Worm (Caenorhabditis elegans): ENCODE data around the gene F32A5.8.

- TF ChIP-seq lin-39 (tag; optimal IDR thresholded peaks at IDR 0.05) (no peak), ceh-82 (tag; optimal IDR thresholded peaks at IDR 0.05) (no peak), nhr-19 (GFP tag; conservative IDR thresholded peaks at IDR 0.05) (no peak), lin-15B (tag; optimal IDR thresholded peaks at IDR 0.05) (no peak), nhr-90 (tag; optimal IDR thresholded peaks at IDR 0.05; ENCODE audit: poor library complexity) (no peak)
These were observed 13.2 kb upstream of the F32A5.8 start for ce11 chrII:7242754-7243153.
